Fruit fly (Drosophila melanogaster): ENCODE measurements around the gene CG17477.
A peak's percentile ranks its signal among the peaks of the same experiment; 100 is the strongest.

Gene CG17477

DNA sequence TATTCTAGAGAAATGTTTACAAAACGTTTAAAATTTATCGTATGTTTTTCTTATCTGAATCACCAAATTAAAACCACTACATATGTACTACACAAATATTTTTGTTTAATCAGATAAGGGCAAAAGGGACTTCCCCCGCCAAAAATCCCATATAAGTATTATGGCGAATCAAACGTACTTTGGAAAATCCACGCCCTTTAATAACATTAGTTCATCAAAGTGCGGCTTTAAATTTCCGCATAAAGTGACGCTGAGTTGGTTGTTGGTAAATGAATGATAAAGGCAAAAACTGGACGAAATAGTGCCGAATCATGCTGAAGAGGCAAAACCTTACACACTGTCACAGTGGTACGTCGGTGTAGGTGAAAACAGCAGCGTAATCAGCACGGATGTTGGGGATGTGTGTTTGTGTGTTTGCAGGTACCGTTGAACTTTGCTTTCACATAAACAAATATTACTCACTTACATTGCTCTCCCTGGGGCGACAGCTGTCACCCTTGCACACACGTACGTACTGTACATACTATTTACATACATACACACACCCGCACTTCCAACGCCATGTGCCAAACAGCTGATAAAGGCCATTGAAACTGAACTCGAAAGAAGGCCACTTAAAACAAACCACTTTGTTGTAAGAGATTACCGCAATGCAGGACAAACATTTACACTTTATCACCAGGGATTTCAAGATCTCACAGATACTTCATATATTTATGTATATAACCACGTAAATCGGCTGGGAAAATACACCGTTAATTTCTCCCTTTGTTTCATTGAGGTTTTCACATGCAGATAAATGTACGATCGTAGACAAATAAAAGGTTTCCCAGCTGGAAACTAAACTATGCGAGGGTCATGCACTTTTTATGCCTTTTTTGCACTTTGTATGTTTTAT, 47.5 kb downstream of the CG17477 start (continued):
- TF ChIP-seq CG8290 (GFP tag; optimal IDR thresholded peaks at IDR 0.05): no peak
- TF ChIP-seq CG8290 (tag; optimal IDR thresholded peaks at IDR 0.05): peak; percentile 13 to 74
- no peak for TF ChIP-seq dan (GFP tag; IDR thresholded peaks at IDR 0.05)
- peak; percentile 56 for TF ChIP-seq ftz-f1 (GFP tag; optimal IDR thresholded peaks at IDR 0.05)
- no peak for TF ChIP-seq dysf (GFP tag; IDR thresholded peaks at IDR 0.05)
- no peak for TF ChIP-seq CG4820 (GFP tag; optimal IDR thresholded peaks at IDR 0.05)
- no peak for TF ChIP-seq CG13624 (GFP tag; optimal IDR thresholded peaks at IDR 0.05)
- peak; percentile 95 for TF ChIP-seq CG15479 (GFP tag; optimal IDR thresholded peaks at IDR 0.05)
- TF ChIP-seq E2f1 (GFP tag; IDR thresholded peaks at IDR 0.05): no peak
- TF ChIP-seq trem (tag; optimal IDR thresholded peaks at IDR 0.05): no peak
- TF ChIP-seq MBD-R2 (GFP tag; IDR thresholded peaks at IDR 0.05): no peak
- peak; percentile 40; the same call in 1 of the 2 replicates for TF ChIP-seq sob (GFP tag; IDR thresholded peaks at IDR 0.05)
- no peak for TF ChIP-seq psq (GFP tag; optimal IDR thresholded peaks at IDR 0.05)
- TF ChIP-seq zfh2 (GFP tag; optimal IDR thresholded peaks at IDR 0.05): no peak
- no peak for TF ChIP-seq CG18011 (GFP tag; optimal IDR thresholded peaks at IDR 0.05)
- no peak for TF ChIP-seq CG10565 (GFP tag; optimal IDR thresholded peaks at IDR 0.05)
- TF ChIP-seq phol (tag; optimal IDR thresholded peaks at IDR 0.05): no peak
- peak; percentile 34 for TF ChIP-seq dmrt11E (tag; optimal IDR thresholded peaks at IDR 0.05)
- peak; percentile 21; the same call in 1 of the 2 replicates for TF ChIP-seq Taf1 (GFP tag; IDR thresholded peaks at IDR 0.05)
- no peak for TF ChIP-seq Camta (GFP tag; optimal IDR thresholded peaks at IDR 0.05)
- no peak for TF ChIP-seq CG11696 (GFP tag; IDR thresholded peaks at IDR 0.05)
- TF ChIP-seq CG4328 (GFP tag; optimal IDR thresholded peaks at IDR 0.05): peak; percentile 34
- TF ChIP-seq danr (GFP tag; IDR thresholded peaks at IDR 0.05): no peak
- no peak for TF ChIP-seq al (GFP tag; IDR thresholded peaks at IDR 0.05)
- TF ChIP-seq Ets97D (GFP tag; optimal IDR thresholded peaks at IDR 0.05): no peak
- no peak for TF ChIP-seq PHDP (tag; optimal IDR thresholded peaks at IDR 0.05)
- no peak for TF ChIP-seq CG3995 (GFP tag; optimal IDR thresholded peaks at IDR 0.05)
- no peak for TF ChIP-seq CG3838 (GFP tag; optimal IDR thresholded peaks at IDR 0.05)
- TF ChIP-seq aop (GFP tag; IDR thresholded peaks at IDR 0.05): no peak
- TF ChIP-seq CG12942 (GFP tag; optimal IDR thresholded peaks at IDR 0.05): no peak
- TF ChIP-seq pros (GFP tag; optimal IDR thresholded peaks at IDR 0.05): peak; percentile 15
- TF ChIP-seq CG1832 (GFP tag; optimal IDR thresholded peaks at IDR 0.05): no peak
- TF ChIP-seq Side (GFP tag; optimal IDR thresholded peaks at IDR 0.05): no peak
- TF ChIP-seq gsb (GFP tag; IDR thresholded peaks at IDR 0.05): no peak
- no peak for TF ChIP-seq CG6689 (GFP tag; IDR thresholded peaks at IDR 0.05)
- TF ChIP-seq CG34224 (GFP tag; IDR thresholded peaks at IDR 0.05; ENCODE audit: partially characterized antibody): no peak
- TF ChIP-seq Bgb (GFP tag; IDR thresholded peaks at IDR 0.05; ENCODE audit: partially characterized antibody): no peak; the same call in 1 of the 2 replicates
- TF ChIP-seq CG3163 (GFP tag; optimal IDR thresholded peaks at IDR 0.05): no peak
- no peak for TF ChIP-seq CG7928 (GFP tag; optimal IDR thresholded peaks at IDR 0.05)
- no peak for TF ChIP-seq sim (GFP tag; IDR thresholded peaks at IDR 0.05)
- no peak for TF ChIP-seq yki (optimal IDR thresholded peaks at IDR 0.05)
- no peak for TF ChIP-seq CG8089 (GFP tag; optimal IDR thresholded peaks at IDR 0.05)
- no peak for TF ChIP-seq lov (optimal IDR thresholded peaks at IDR 0.05)
- no peak for TF ChIP-seq lov (GFP tag; IDR thresholded peaks at IDR 0.05)
- TF ChIP-seq CG10267 (tag; optimal IDR thresholded peaks at IDR 0.05): no peak
- TF ChIP-seq sens (GFP tag): peak; percentile 52
- TF ChIP-seq Sox100B (GFP tag; optimal IDR thresholded peaks at IDR 0.05): peak; percentile 43
- no peak for TF ChIP-seq tio (GFP tag; optimal IDR thresholded peaks at IDR 0.05)
- no peak for TF ChIP-seq caup (GFP tag; optimal IDR thresholded peaks at IDR 0.05; ENCODE audit: severe bottlenecking)
- no peak for TF ChIP-seq oc (tag; optimal IDR thresholded peaks at IDR 0.05)
- TF ChIP-seq CG33213 (GFP tag; optimal IDR thresholded peaks at IDR 0.05): no peak

All from whole organism, embryonic.